Fruit fly (Drosophila melanogaster): Measurements from ENCODE around the gene RhoGAP16F.

The RhoGAP16F gene

DNA sequence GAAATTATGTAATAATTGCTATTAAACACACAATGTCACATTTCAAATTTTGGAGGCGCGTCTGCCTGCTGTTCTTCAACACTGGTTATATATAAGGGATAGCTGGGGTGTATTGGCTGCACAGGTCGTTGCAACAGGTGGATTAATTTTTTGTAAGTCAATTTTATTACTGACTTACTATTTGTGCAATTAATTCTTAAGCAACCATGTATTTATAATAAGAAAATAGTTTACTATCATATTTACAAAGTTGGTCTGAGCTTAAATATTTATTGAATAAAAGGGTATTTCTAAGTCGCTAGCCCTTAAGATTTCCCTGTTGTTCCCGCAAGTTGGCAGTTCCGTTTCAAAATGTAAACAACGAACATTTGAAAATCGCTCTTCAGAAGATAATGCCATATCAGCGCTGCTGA is at the start of gene RhoGAP16F:
Gene RhoGAP16F (plus strand): TSS at position 336 of the 413 bp plus-strand sequence.
- peak; percentile 87 for TF ChIP-seq esn (GFP tag; optimal IDR thresholded peaks at IDR 0.05)
- peak; percentile 41 for TF ChIP-seq fd59A (GFP tag; optimal IDR thresholded peaks at IDR 0.05)
- peak; percentile 74 for TF ChIP-seq Sox15 (GFP tag; optimal IDR thresholded peaks at IDR 0.05)
- TF ChIP-seq Eip75B (GFP tag; optimal IDR thresholded peaks at IDR 0.05) = peak; percentile 75
- peak; percentile 90 for TF ChIP-seq svp (GFP tag)
- peak; percentile 52 for TF ChIP-seq Blimp-1 (GFP tag; optimal IDR thresholded peaks at IDR 0.05)
- peak; percentile 87 for TF ChIP-seq fkh (GFP tag; optimal IDR thresholded peaks at IDR 0.05)
- TF ChIP-seq CG15336 (GFP tag; IDR thresholded peaks at IDR 0.05) = peak; percentile 76
- TF ChIP-seq topi (GFP tag; optimal IDR thresholded peaks at IDR 0.05) = peak; percentile 87
- peak; percentile 75 for TF ChIP-seq Hr4 (GFP tag; optimal IDR thresholded peaks at IDR 0.05)
- peak; percentile 65 for TF ChIP-seq CG6808 (GFP tag; optimal IDR thresholded peaks at IDR 0.05)
- TF ChIP-seq Gug (GFP tag; IDR thresholded peaks at IDR 0.05) = peak; percentile 71
- peak; percentile 88 for TF ChIP-seq lz (GFP tag; optimal IDR thresholded peaks at IDR 0.05)
- no peak for TF ChIP-seq Hr38 (GFP tag; optimal IDR thresholded peaks at IDR 0.05)
- peak; percentile 45 for TF ChIP-seq CG6276 (GFP tag; optimal IDR thresholded peaks at IDR 0.05)
- TF ChIP-seq Ets21C (GFP tag; optimal IDR thresholded peaks at IDR 0.05) = peak; percentile 76
- TF ChIP-seq net (GFP tag; optimal IDR thresholded peaks at IDR 0.05) = peak; percentile 65
- TF ChIP-seq CG8319 (GFP tag; optimal IDR thresholded peaks at IDR 0.05) = peak; percentile 68
- peak; percentile 82 for TF ChIP-seq CG32006 (GFP tag; optimal IDR thresholded peaks at IDR 0.05)
- TF ChIP-seq cyc (GFP tag; optimal IDR thresholded peaks at IDR 0.05) = peak; percentile 85
- TF ChIP-seq dac (GFP tag; optimal IDR thresholded peaks at IDR 0.05) = peak; percentile 70
- peak; percentile 41 for TF ChIP-seq spab (GFP tag; optimal IDR thresholded peaks at IDR 0.05)
- TF ChIP-seq CG10631 (GFP tag; optimal IDR thresholded peaks at IDR 0.05) = peak; percentile 76
- TF ChIP-seq achi (GFP tag; optimal IDR thresholded peaks at IDR 0.05) = peak; percentile 82
- peak; percentile 87 for TF ChIP-seq CG31627 (GFP tag; optimal IDR thresholded peaks at IDR 0.05)
- peak; percentile 73 for TF ChIP-seq CG6163 (GFP tag; IDR thresholded peaks at IDR 0.05)
- peak; percentile 38 to 71 for TF ChIP-seq ss (GFP tag; optimal IDR thresholded peaks at IDR 0.05)
- TF ChIP-seq CG6792 (GFP tag; optimal IDR thresholded peaks at IDR 0.05) = peak; percentile 72
- peak; percentile 72 for TF ChIP-seq Ets96B (tag; optimal IDR thresholded peaks at IDR 0.05)
- TF ChIP-seq Smox (GFP tag; optimal IDR thresholded peaks at IDR 0.05) = peak; percentile 87
- peak; percentile 63 for TF ChIP-seq Lpt (GFP tag; optimal IDR thresholded peaks at IDR 0.05)
- peak; percentile 82 for TF ChIP-seq Hr39 (GFP tag; optimal IDR thresholded peaks at IDR 0.05)
- TF ChIP-seq fd85E (GFP tag; optimal IDR thresholded peaks at IDR 0.05) = peak; percentile 38
- peak; percentile 80 for TF ChIP-seq Sox102F (GFP tag; optimal IDR thresholded peaks at IDR 0.05)
- TF ChIP-seq OdsH (GFP tag; optimal IDR thresholded peaks at IDR 0.05) = peak; percentile 85
- TF ChIP-seq eg (GFP tag; IDR thresholded peaks at IDR 0.05) = peak; percentile 65
- TF ChIP-seq salr (GFP tag; optimal IDR thresholded peaks at IDR 0.05) = peak; percentile 36 to 50
- TF ChIP-seq CG11902 (GFP tag; optimal IDR thresholded peaks at IDR 0.05) = peak; percentile 71
- peak; percentile 89 for TF ChIP-seq vri (GFP tag; optimal IDR thresholded peaks at IDR 0.05)
- TF ChIP-seq CG3919 (GFP tag; optimal IDR thresholded peaks at IDR 0.05) = peak; percentile 80
- peak; percentile 40 for TF ChIP-seq Eip93F (GFP tag; optimal IDR thresholded peaks at IDR 0.05)
- TF ChIP-seq CG6854 (GFP tag; optimal IDR thresholded peaks at IDR 0.05) = peak; percentile 27
- peak; percentile 62 for TF ChIP-seq CG7368 (GFP tag; optimal IDR thresholded peaks at IDR 0.05)
- peak; percentile 77 for TF ChIP-seq acj6 (GFP tag; optimal IDR thresholded peaks at IDR 0.05)
- TF ChIP-seq CG11294 (GFP tag; IDR thresholded peaks at IDR 0.05) = peak; percentile 56; the same call in 1 of the 2 replicates
- peak; percentile 17 for TF ChIP-seq CG16779 (tag; optimal IDR thresholded peaks at IDR 0.05)
- peak; percentile 74 for TF ChIP-seq CG10669 (GFP tag; optimal IDR thresholded peaks at IDR 0.05)
- TF ChIP-seq Sox14 (GFP tag; optimal IDR thresholded peaks at IDR 0.05) = peak; percentile 80
- TF ChIP-seq CG8632 (GFP tag; optimal IDR thresholded peaks at IDR 0.05) = peak; percentile 74
- peak; percentile 77 for TF ChIP-seq CG8119 (GFP tag; IDR thresholded peaks at IDR 0.05)
- peak; percentile 61 for TF ChIP-seq CG11762 (GFP tag; optimal IDR thresholded peaks at IDR 0.05; ENCODE audit: insufficient read depth)
- peak; percentile 65 for TF ChIP-seq dsx (GFP tag; optimal IDR thresholded peaks at IDR 0.05; ENCODE audit: poor library complexity, severe bottlenecking)

All from whole organism, prepupa.